Worm (Caenorhabditis elegans): ENCODE results near the gene F20C5.6.

ce11 chrIV:8782172-8782571, 9.2 kb upstream of the F20C5.6 start:
- no peak for TF ChIP-seq skn-1 (tag; optimal IDR thresholded peaks at IDR 0.05)
- peak; percentile 93 for TF ChIP-seq lin-39 (tag; optimal IDR thresholded peaks at IDR 0.05)
- TF ChIP-seq snpc-4 (tag; optimal IDR thresholded peaks at IDR 0.05): peak; percentile 23
- no peak for TF ChIP-seq fos-1 (tag; optimal IDR thresholded peaks at IDR 0.05)
- TF ChIP-seq pha-4 (tag; optimal IDR thresholded peaks at IDR 0.05): peak; percentile 52
- peak; percentile 47 for TF ChIP-seq egl-27 (tag; optimal IDR thresholded peaks at IDR 0.05)
- TF ChIP-seq pqm-1 (tag; optimal IDR thresholded peaks at IDR 0.05): no peak
- TF ChIP-seq R02D3.7 (tag; optimal IDR thresholded peaks at IDR 0.05): peak; percentile 38
- no peak for TF ChIP-seq unc-39 (tag; optimal IDR thresholded peaks at IDR 0.05)
- no peak for TF ChIP-seq ztf-11 (tag; optimal IDR thresholded peaks at IDR 0.05)
- TF ChIP-seq mdl-1 (tag; optimal IDR thresholded peaks at IDR 0.05): no peak
- peak; percentile 44 for TF ChIP-seq elt-2 (tag; optimal IDR thresholded peaks at IDR 0.05)
- TF ChIP-seq nhr-77 (tag; optimal IDR thresholded peaks at IDR 0.05): no peak

Measured in whole organism, L3 larva.